Worm (Caenorhabditis elegans) whole organism, early embryonic: ENCODE results near the gene srx-6.

ENCODE experiments used
- B0310.2 ChIP-seq: sonication (generic microtip); optimal IDR thresholded peaks from 2 replicates; lab custom pipeline; 2016; ENCODE audit warnings: mild to moderate bottlenecking, missing genetic modification characterization, missing compliant biosample characterization
- F13C5.2 ChIP-seq: sonication (generic microtip); optimal IDR thresholded peaks from 2 replicates; lab custom pipeline; 2017; ENCODE audit warnings: mild to moderate bottlenecking, missing genetic modification characterization, inconsistent platforms, missing compliant biosample characterization
- aly-1 ChIP-seq: sonication (generic microtip); optimal IDR thresholded peaks from 2 replicates; lab custom pipeline; 2016; ENCODE audit warnings: missing genetic modification characterization, missing compliant biosample characterization
- ama-1 ChIP-seq: fragments of 150-350 bp; optimal IDR thresholded peaks from 2 replicates; lab custom pipeline; 2014
- ceh-13 ChIP-seq: fragments of 200-800 bp; sonication (Bioruptor generic); optimal IDR thresholded peaks from 2 replicates; lab custom pipeline; 2018; ENCODE audit warnings: mild to moderate bottlenecking, missing genetic modification characterization, missing compliant biosample characterization
- ceh-36 ChIP-seq: sonication (generic microtip); optimal IDR thresholded peaks from 2 replicates; lab custom pipeline; 2016; ENCODE audit warnings: missing genetic modification characterization, inconsistent platforms, missing compliant biosample characterization
- hmbx-1 ChIP-seq: sonication (generic microtip); optimal IDR thresholded peaks from 2 replicates; lab custom pipeline; 2016; ENCODE audit warnings: mild to moderate bottlenecking, missing genetic modification characterization, missing compliant biosample characterization
- hmg-4 ChIP-seq: fragments of 200-800 bp; sonication (Bioruptor generic); optimal IDR thresholded peaks from 2 replicates; lab custom pipeline; 2018; ENCODE audit warnings: mild to moderate bottlenecking, missing genetic modification characterization, missing compliant biosample characterization
- hnd-1 ChIP-seq: sonication (generic microtip); optimal IDR thresholded peaks from 2 replicates; lab custom pipeline; 2016; ENCODE audit warnings: missing genetic modification characterization, missing compliant biosample characterization
- pes-1 ChIP-seq: fragments of 200-800 bp; sonication (Bioruptor generic); IDR thresholded peaks from 2 replicates; pipeline ENCODE4 v1.3.6; 2022; ENCODE audit warnings: missing genetic modification reagents, missing genetic modification characterization, missing compliant biosample characterization
- scrt-1 ChIP-seq: fragments of 200-800 bp; sonication (Bioruptor generic); IDR thresholded peaks from 2 replicates; pipeline ENCODE4 v1.3.6; 2022; ENCODE audit warnings: missing genetic modification characterization, missing compliant biosample characterization
- sea-1 ChIP-seq: fragments of 200-800 bp; sonication (Bioruptor generic); conservative IDR thresholded peaks from 2 replicates; pipeline ENCODE4 v1.3.6; 2022; ENCODE audit warnings: missing genetic modification characterization, missing compliant biosample characterization
- tra-4 ChIP-seq: sonication (generic microtip); optimal IDR thresholded peaks from 2 replicates; lab custom pipeline; 2017; ENCODE audit warnings: missing genetic modification characterization, missing compliant biosample characterization

ce11 chrV:7332253-7332652, 19.1 kb upstream of the srx-6 start, which contains the start of gene F10G2.1:
- TF ChIP-seq pes-1 (GFP tag; lab: Robert Waterston, UW), result no peak
- no peak for TF ChIP-seq hmbx-1 (tag; lab: Kevin White, UChicago)
- no peak for TF ChIP-seq ama-1 (lab: Kevin White, UChicago)
- TF ChIP-seq hnd-1 (tag; lab: Kevin White, UChicago), result no peak
- TF ChIP-seq ceh-36, result no peak
- no peak for TF ChIP-seq hmg-4 (GFP tag; lab: Kevin White, UChicago)
- TF ChIP-seq ceh-13, result no peak
- no peak for TF ChIP-seq sea-1 (GFP tag; lab: Robert Waterston, UW)
- TF ChIP-seq scrt-1 (GFP tag; lab: Robert Waterston, UW), result no peak
- TF ChIP-seq aly-1, result no peak
- no peak for TF ChIP-seq tra-4
- TF ChIP-seq B0310.2 (tag; lab: Kevin White, UChicago), result no peak
- TF ChIP-seq F13C5.2 (tag; lab: Kevin White, UChicago), result no peak
